Worm (Caenorhabditis elegans) whole organism, L1 larva: ENCODE measurements around the gene C27F2.10.

Source experiments
- C04F5.9 ChIP-seq: sonication (generic microtip); optimal IDR thresholded peaks from 2 replicates; lab custom pipeline; 2016; ENCODE audit warnings: missing genetic modification characterization, missing compliant biosample characterization
- C16A3.4 ChIP-seq: fragments of 150-350 bp; optimal IDR thresholded peaks from 2 replicates; lab custom pipeline; 2014; ENCODE audit warnings: missing biosample characterization, missing genetic modification characterization
- C34B4.2 ChIP-seq: sonication (generic microtip); optimal IDR thresholded peaks from 2 replicates; lab custom pipeline; 2017; ENCODE audit warnings: mild to moderate bottlenecking, missing genetic modification characterization, missing compliant biosample characterization
- aha-1 ChIP-seq: fragments of 150-350 bp; optimal IDR thresholded peaks from 2 replicates; lab custom pipeline; 2014; ENCODE audit warnings: missing biosample characterization, missing genetic modification characterization
- alr-1 ChIP-seq: fragments of 200-800 bp; sonication (Bioruptor generic); optimal IDR thresholded peaks from 2 replicates; lab custom pipeline; 2018; ENCODE audit warnings: borderline replicate concordance, mild to moderate bottlenecking, missing genetic modification characterization, missing compliant biosample characterization
- ama-1 ChIP-seq: fragments of 150-350 bp; optimal IDR thresholded peaks from 2 replicates; lab custom pipeline; 2014
- ceh-63 ChIP-seq: fragments of 200-800 bp; sonication (Bioruptor generic); optimal IDR thresholded peaks from 2 replicates; lab custom pipeline; 2018; ENCODE audit warnings: mild to moderate bottlenecking, missing genetic modification characterization, missing compliant biosample characterization
- ceh-8 ChIP-seq: fragments of 200-800 bp; sonication (Bioruptor generic); optimal IDR thresholded peaks from 2 replicates; lab custom pipeline; 2018; ENCODE audit warnings: mild to moderate bottlenecking, missing genetic modification characterization, moderate library complexity, missing compliant biosample characterization
- ceh-82 ChIP-seq, 3 experiments: fragments of 150-350 bp in 1 of 3; sonication (generic microtip) in 2 of 3; optimal IDR thresholded peaks; 2 replicates each; lab custom pipeline; 2014 to 2017; ENCODE audit warnings: missing biosample characterization in 3 of 3, missing genetic modification characterization in 3 of 3
- dpl-1 ChIP-seq, 3 experiments: fragments of 150-350 bp in 2 of 3; sonication (generic microtip) in 1 of 3; optimal IDR thresholded peaks; 2 replicates each; lab custom pipeline; 2014 to 2017; ENCODE audit warnings: missing biosample characterization in 3 of 3, missing genetic modification characterization in 3 of 3, missing genetic modification reagents in 3 of 3
- dsc-1 ChIP-seq: sonication (generic microtip); optimal IDR thresholded peaks from 2 replicates; lab custom pipeline; 2016; ENCODE audit warnings: mild to moderate bottlenecking, missing genetic modification characterization, missing compliant biosample characterization
- efl-3 ChIP-seq: fragments of 200-800 bp; sonication (Bioruptor generic); optimal IDR thresholded peaks from 2 replicates; lab custom pipeline; 2018; ENCODE audit warnings: mild to moderate bottlenecking, missing genetic modification characterization, missing compliant biosample characterization
- egl-13 ChIP-seq: sonication (generic microtip); optimal IDR thresholded peaks from 2 replicates; lab custom pipeline; 2016; ENCODE audit warnings: missing genotype, missing genetic modification reagents, missing genetic modification characterization, missing compliant biosample characterization
- elt-3 ChIP-seq, 6 experiments: fragments of 150-350 bp in 1 of 6; sonication (generic microtip); optimal IDR thresholded peaks; 2 replicates each; lab custom pipeline; 2017 to 2018; ENCODE audit warnings: missing biosample characterization in 6 of 6, missing genetic modification characterization in 6 of 6, inconsistent platforms in 1 of 6
- fkh-10 ChIP-seq: sonication (generic microtip); optimal IDR thresholded peaks from 2 replicates; lab custom pipeline; 2017; ENCODE audit warnings: missing biosample characterization, missing genetic modification reagents, missing genetic modification characterization
- fkh-8 ChIP-seq: sonication (generic microtip); optimal IDR thresholded peaks from 2 replicates; lab custom pipeline; 2016; ENCODE audit warnings: mild to moderate bottlenecking, missing genetic modification characterization, missing compliant biosample characterization
- fos-1 ChIP-seq: fragments of 150-350 bp; optimal IDR thresholded peaks from 2 replicates; lab custom pipeline; 2014; ENCODE audit warnings: missing biosample characterization, missing genetic modification characterization
- hlh-17 ChIP-seq: fragments of 200-800 bp; sonication (Bioruptor generic); optimal IDR thresholded peaks from 2 replicates; lab custom pipeline; 2018; ENCODE audit warnings: missing genetic modification characterization, mild to moderate bottlenecking, missing compliant biosample characterization, moderate library complexity, borderline replicate concordance
- hpl-2 ChIP-seq: fragments of 150-350 bp; optimal IDR thresholded peaks from 2 replicates; lab custom pipeline; 2014; ENCODE audit warnings: missing biosample characterization, missing genetic modification reagents, missing genetic modification characterization
- irx-1 ChIP-seq: sonication (generic microtip); optimal IDR thresholded peaks from 2 replicates; lab custom pipeline; 2016; ENCODE audit warnings: missing genetic modification characterization, missing compliant biosample characterization
- jun-1 ChIP-seq: fragments of 150-350 bp; optimal IDR thresholded peaks from 2 replicates; lab custom pipeline; 2014; ENCODE audit warnings: missing biosample characterization, missing genetic modification reagents, missing genetic modification characterization
- lin-13 ChIP-seq: fragments of 150-350 bp; optimal IDR thresholded peaks from 2 replicates; lab custom pipeline; 2014; ENCODE audit warnings: missing biosample characterization, missing genetic modification reagents, missing genetic modification characterization
- lin-14 ChIP-seq: fragments of 200-800 bp; sonication (Bioruptor generic); optimal IDR thresholded peaks from 2 replicates; lab custom pipeline; 2018; ENCODE audit warnings: mild to moderate bottlenecking, missing genetic modification characterization, moderate library complexity, missing compliant biosample characterization
- lin-35 ChIP-seq, 2 experiments: fragments of 150-350 bp; optimal IDR thresholded peaks; 2 replicates each; lab custom pipeline; 2014; ENCODE audit warnings: missing biosample characterization in 2 of 2, missing genetic modification characterization in 2 of 2, missing genetic modification reagents in 2 of 2
- lin-39 ChIP-seq: fragments of 150-350 bp; optimal IDR thresholded peaks from 2 replicates; lab custom pipeline; 2014; ENCODE audit warnings: missing biosample characterization, missing genetic modification reagents, missing genetic modification characterization
- lir-3 ChIP-seq: sonication (generic microtip); optimal IDR thresholded peaks from 2 replicates; lab custom pipeline; 2016; ENCODE audit warnings: mild to moderate bottlenecking, missing genetic modification characterization, moderate library complexity, missing compliant biosample characterization; ENCODE audit not compliant: poor library complexity
- lsy-2 ChIP-seq, 2 experiments: fragments of 150-350 bp; optimal IDR thresholded peaks; 2 replicates each; lab custom pipeline; 2014; ENCODE audit warnings: missing biosample characterization in 2 of 2, missing genetic modification characterization in 2 of 2
- mab-9 ChIP-seq: fragments of 200-800 bp; sonication (Bioruptor generic); IDR thresholded peaks from 2 replicates; pipeline ENCODE4 v1.3.6; 2022; ENCODE audit warnings: missing genetic modification reagents, missing genetic modification characterization, missing compliant biosample characterization
- nhr-19 ChIP-seq: fragments of 200-800 bp; sonication (Bioruptor generic); conservative IDR thresholded peaks from 2 replicates; pipeline ENCODE4 v1.3.6; 2022; ENCODE audit warnings: missing genetic modification characterization, missing compliant biosample characterization
- nhr-20 ChIP-seq: sonication (generic microtip); optimal IDR thresholded peaks from 2 replicates; lab custom pipeline; 2016; ENCODE audit warnings: mild to moderate bottlenecking, missing genetic modification characterization, missing compliant biosample characterization
- nhr-237 ChIP-seq: fragments of 150-350 bp; optimal IDR thresholded peaks from 2 replicates; lab custom pipeline; 2014; ENCODE audit warnings: missing biosample characterization, missing genetic modification characterization
- nhr-28 ChIP-seq: fragments of 150-350 bp; optimal IDR thresholded peaks from 2 replicates; lab custom pipeline; 2014; ENCODE audit warnings: missing biosample characterization, missing genetic modification characterization
- nhr-71 ChIP-seq: sonication (generic microtip); optimal IDR thresholded peaks from 2 replicates; lab custom pipeline; 2016; ENCODE audit warnings: mild to moderate bottlenecking, missing genetic modification characterization, moderate library complexity, missing compliant biosample characterization
- nhr-76 ChIP-seq: sonication (generic microtip); optimal IDR thresholded peaks from 2 replicates; lab custom pipeline; 2017; ENCODE audit warnings: missing biosample characterization, missing genetic modification characterization
- nhr-85 ChIP-seq: sonication (generic microtip); peaks from one replicate; lab custom pipeline; 2016; ENCODE audit warnings: missing genetic modification characterization, inconsistent platforms, missing compliant biosample characterization
- pag-3 ChIP-seq: sonication (generic microtip); optimal IDR thresholded peaks from 2 replicates; lab custom pipeline; 2017; ENCODE audit warnings: missing genetic modification characterization, mild to moderate bottlenecking, missing compliant biosample characterization, antibody characterized with exemption, borderline replicate concordance; ENCODE audit not compliant: insufficient read depth
- pax-3 ChIP-seq: fragments of 200-800 bp; sonication (Bioruptor generic); optimal IDR thresholded peaks from 2 replicates; lab custom pipeline; 2018; ENCODE audit warnings: mild to moderate bottlenecking, missing genetic modification characterization, moderate library complexity, missing compliant biosample characterization
- snu-23 ChIP-seq: sonication (generic microtip); optimal IDR thresholded peaks from 2 replicates; lab custom pipeline; 2016; ENCODE audit warnings: missing genetic modification characterization, missing compliant biosample characterization
- sox-4 ChIP-seq: sonication (generic microtip); optimal IDR thresholded peaks from 2 replicates; lab custom pipeline; 2016; ENCODE audit warnings: missing genetic modification characterization, missing compliant biosample characterization
- sptf-1 ChIP-seq: fragments of 150-350 bp; optimal IDR thresholded peaks from 2 replicates; lab custom pipeline; 2014; ENCODE audit warnings: missing biosample characterization, missing genetic modification characterization
- tbx-2 ChIP-seq: sonication (generic microtip); optimal IDR thresholded peaks from 2 replicates; lab custom pipeline; 2016; ENCODE audit warnings: missing genetic modification characterization, missing compliant biosample characterization
- tlp-1 ChIP-seq: fragments of 150-350 bp; optimal IDR thresholded peaks from 2 replicates; lab custom pipeline; 2014; ENCODE audit warnings: missing biosample characterization, missing genetic modification characterization
- unc-130 ChIP-seq: fragments of 150-350 bp; optimal IDR thresholded peaks from 2 replicates; lab custom pipeline; 2017; ENCODE audit warnings: missing biosample characterization, missing genetic modification characterization, inconsistent platforms
- unc-62 ChIP-seq: fragments of 150-350 bp; optimal IDR thresholded peaks from 2 replicates; lab custom pipeline; 2014; ENCODE audit warnings: missing biosample characterization, missing genetic modification reagents, missing genetic modification characterization
- unc-86 ChIP-seq: sonication (generic microtip); optimal IDR thresholded peaks from 2 replicates; lab custom pipeline; 2016; ENCODE audit warnings: missing genetic modification characterization, missing compliant biosample characterization
- unc-98 ChIP-seq: fragments of 200-800 bp; sonication (Bioruptor generic); IDR thresholded peaks from 2 replicates; pipeline ENCODE4 v1.3.6; 2022; ENCODE audit warnings: missing genetic modification characterization, missing compliant biosample characterization
- xbp-1 ChIP-seq: sonication (generic microtip); optimal IDR thresholded peaks from 2 replicates; lab custom pipeline; 2016; ENCODE audit warnings: missing genetic modification characterization, missing compliant biosample characterization
- ztf-11 ChIP-seq, 2 experiments: sonication (generic microtip); optimal IDR thresholded peaks; 2 replicates each; lab custom pipeline; 2016 to 2017; ENCODE audit warnings: missing genetic modification characterization in 2 of 2, missing biosample characterization in 1 of 2, missing compliant biosample characterization in 1 of 2
- ztf-4 ChIP-seq: fragments of 150-350 bp; optimal IDR thresholded peaks from 2 replicates; lab custom pipeline; 2014; ENCODE audit warnings: missing biosample characterization, missing genetic modification characterization

Gene C27F2.10

DNA sequence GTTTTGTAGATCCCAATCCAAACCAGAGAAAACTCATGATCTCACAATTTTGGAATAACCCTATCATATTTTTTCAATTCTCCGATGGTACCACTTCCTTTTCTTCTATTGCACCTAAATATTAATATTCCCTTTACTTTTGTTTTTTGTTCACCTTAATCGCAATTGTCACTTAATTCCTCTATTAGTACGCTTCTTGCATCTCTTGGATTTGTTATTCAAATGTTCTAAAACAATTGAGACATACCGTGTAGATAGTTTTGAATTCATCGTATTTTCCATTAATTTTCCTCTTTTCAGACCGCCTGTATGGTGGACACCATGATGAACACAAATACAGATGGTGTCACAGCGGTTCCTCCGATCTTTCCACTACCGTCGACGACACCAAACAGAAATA is 34.9 kb downstream of the C27F2.10 start, which contains the start of gene flh-2:
Gene flh-2 (plus strand): TSS at position 301 of the 400 bp plus-strand sequence.
- TF ChIP-seq lin-13 (GFP tag; lab: Kevin White, UChicago): no peak

DNA sequence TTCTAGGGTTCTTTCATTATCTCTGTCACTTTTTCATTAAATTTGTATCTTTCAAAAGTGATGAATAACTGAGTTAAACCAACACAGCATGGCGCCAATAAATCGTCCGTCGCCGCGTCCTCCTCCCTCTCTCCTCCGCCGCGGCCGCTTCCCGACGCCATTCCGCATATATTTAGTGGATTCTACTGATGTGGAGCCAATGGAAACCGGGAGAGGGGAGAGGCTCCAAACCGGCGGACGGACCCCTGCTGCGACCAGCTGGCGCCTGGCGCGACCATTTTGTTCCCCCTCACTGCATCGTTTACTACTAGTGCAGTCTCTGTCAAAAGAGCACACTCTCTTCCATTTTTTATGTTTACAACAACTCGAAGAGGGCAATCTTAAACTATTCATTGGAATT is 35.5 kb downstream of the C27F2.10 start:
- no peak for TF ChIP-seq tlp-1 (tag; lab: Kevin White, UChicago)
- TF ChIP-seq nhr-19 (GFP tag; lab: Robert Waterston, UW): no peak
- no peak for TF ChIP-seq tbx-2 (tag; lab: Kevin White, UChicago)
- no peak for TF ChIP-seq nhr-237
- TF ChIP-seq unc-62 (GFP tag; lab: Kevin White, UChicago): no peak
- no peak for TF ChIP-seq nhr-76 (tag; lab: Kevin White, UChicago)
- no peak for TF ChIP-seq ceh-82 (tag; optimal IDR thresholded peaks at IDR 0.05; lab: Kevin White, UChicago)
- no peak for TF ChIP-seq nhr-28
- no peak for TF ChIP-seq aha-1 (tag; lab: Kevin White, UChicago)
- TF ChIP-seq lin-13 (GFP tag; lab: Kevin White, UChicago): no peak
- TF ChIP-seq pag-3 (tag; lab: Kevin White, UChicago): no peak
- TF ChIP-seq sptf-1: no peak
- TF ChIP-seq ztf-4: no peak
- TF ChIP-seq nhr-85 (tag; lab: Kevin White, UChicago): no peak
- no peak for TF ChIP-seq C34B4.2

DNA sequence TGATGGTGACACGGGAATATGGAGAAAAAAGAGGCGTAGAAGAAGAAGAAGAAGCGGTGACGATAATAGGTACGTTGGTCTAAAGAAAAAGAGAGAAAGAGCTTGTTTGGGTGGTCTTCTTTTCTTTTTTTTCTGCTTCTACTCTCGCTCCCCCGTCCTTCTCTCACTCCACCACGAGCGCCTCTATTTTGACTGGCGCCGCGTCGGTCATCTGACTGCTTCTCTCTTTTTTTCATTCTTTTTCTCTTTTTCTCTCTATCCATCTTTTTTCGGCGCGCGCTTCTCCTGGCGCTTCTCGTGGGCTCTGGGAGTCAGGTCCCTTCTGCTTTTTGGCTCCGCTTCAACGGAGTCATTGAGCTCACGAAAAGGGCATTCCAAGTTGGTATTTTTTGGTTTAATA is 36.4 kb downstream of the C27F2.10 start:
- TF ChIP-seq nhr-71 (peak; percentile 63), lin-14 (GFP tag; lab: Kevin White, UChicago) (peak; percentile 89), lin-35 (GFP tag; optimal IDR thresholded peaks at IDR 0.05; lab: Kevin White, UChicago) (peak; percentile 36 to 56), pax-3 (tag; lab: Kevin White, UChicago) (no peak), lin-39 (no peak), ceh-63 (GFP tag; lab: Kevin White, UChicago) (no peak), lir-3 (tag; lab: Kevin White, UChicago) (no peak), irx-1 (tag; lab: Kevin White, UChicago) (no peak), unc-86 (peak; percentile 49), unc-130 (tag; lab: Kevin White, UChicago) (no peak), snu-23 (peak; percentile 57), efl-3 (no peak), alr-1 (tag; lab: Kevin White, UChicago) (no peak), tbx-2 (tag; lab: Kevin White, UChicago) (peak; percentile 32), xbp-1 (peak; percentile 16), nhr-85 (tag; lab: Kevin White, UChicago) (no peak), C16A3.4 (no peak), jun-1 (tag; lab: Kevin White, UChicago) (no peak), fkh-10 (GFP tag; lab: Kevin White, UChicago) (peak; percentile 1), ztf-11 (tag; optimal IDR thresholded peaks at IDR 0.05; lab: Kevin White, UChicago) (no peak), elt-3 (tag; optimal IDR thresholded peaks at IDR 0.05; lab: Kevin White, UChicago) (no peak), sox-4 (tag; lab: Kevin White, UChicago) (no peak), aha-1 (tag; lab: Kevin White, UChicago) (no peak), unc-62 (GFP tag; lab: Kevin White, UChicago) (no peak), ama-1 (lab: Kevin White, UChicago) (no peak), fkh-8 (tag; lab: Kevin White, UChicago) (peak; percentile 77), lsy-2 (tag; optimal IDR thresholded peaks at IDR 0.05; lab: Kevin White, UChicago) (peak; percentile 25 to 57), nhr-237 (no peak), mab-9 (no peak), egl-13 (tag; lab: Kevin White, UChicago) (no peak), ceh-8 (GFP tag; lab: Kevin White, UChicago) (no peak), hlh-17 (GFP tag; lab: Kevin White, UChicago) (no peak), hpl-2 (GFP tag; lab: Kevin White, UChicago) (no peak), fos-1 (tag; lab: Kevin White, UChicago) (no peak), dpl-1 (GFP tag; optimal IDR thresholded peaks at IDR 0.05; lab: Kevin White, UChicago) (peak; percentile 5 to 34 (median 31)), lin-13 (GFP tag; lab: Kevin White, UChicago) (no peak), unc-98 (GFP tag; lab: Robert Waterston, UW) (no peak), C04F5.9 (tag; lab: Kevin White, UChicago) (no peak), dsc-1 (tag; lab: Kevin White, UChicago) (no peak), nhr-20 (tag; lab: Kevin White, UChicago) (peak; percentile 27)
